Worm (Caenorhabditis elegans) whole organism, midembryonic: ENCODE measurements around the gene Y116F11B.8.

ENCODE experiments used
- cog-1 ChIP-seq: sonication (generic microtip); optimal IDR thresholded peaks from 2 replicates; lab custom pipeline; 2016; ENCODE audit warnings: missing genetic modification characterization, missing compliant biosample characterization
- flt-1 ChIP-seq: fragments of 200-800 bp; sonication (Bioruptor generic); IDR thresholded peaks from 2 replicates; pipeline ENCODE4 v1.3.6; 2022; ENCODE audit warnings: missing genetic modification characterization, missing compliant biosample characterization
- klf-2 ChIP-seq: fragments of 200-800 bp; sonication (Bioruptor generic); conservative IDR thresholded peaks from 2 replicates; pipeline ENCODE4 v1.3.6; 2022; ENCODE audit warnings: missing genetic modification reagents, missing genetic modification characterization, missing compliant biosample characterization
- med-1 ChIP-seq: sonication (generic microtip); optimal IDR thresholded peaks from 2 replicates; lab custom pipeline; 2017; ENCODE audit warnings: missing genetic modification characterization, mild to moderate bottlenecking, missing compliant biosample characterization, antibody characterized with exemption, missing genetic modification reagents; ENCODE audit not compliant: insufficient read depth
- tab-1 ChIP-seq: fragments of 200-800 bp; sonication (Bioruptor generic); IDR thresholded peaks from 2 replicates; pipeline ENCODE4 v1.3.6; 2022; ENCODE audit warnings: missing genetic modification characterization, missing compliant biosample characterization
- ztf-23 ChIP-seq: fragments of 200-800 bp; sonication (Bioruptor generic); IDR thresholded peaks from 2 replicates; pipeline ENCODE4 v1.3.6; 2022; ENCODE audit warnings: missing genetic modification reagents, missing genetic modification characterization, missing compliant biosample characterization

- no peak for TF ChIP-seq ztf-23 (GFP tag; lab: Robert Waterston, UW)
- TF ChIP-seq med-1 (GFP tag; lab: Kevin White, UChicago) = no peak
- TF ChIP-seq flt-1 (GFP tag; lab: Robert Waterston, UW) = no peak
- TF ChIP-seq klf-2 = no peak
- no peak for TF ChIP-seq cog-1 (tag; lab: Kevin White, UChicago)
- no peak for TF ChIP-seq tab-1
Measured at ce11 chrV:19848014-19848413, 9.4 kb upstream of the Y116F11B.8 start, which contains the start of gene Y116F11B.7.
